Fruit fly (Drosophila melanogaster) whole organism, pupa: ENCODE data around the gene CG32988.

Source experiments
- CG10348 ChIP-seq: fragments of 200-800 bp; sonication (Bioruptor generic); IDR thresholded peaks from 2 replicates; pipeline ENCODE4 v1.3.6; 2022; ENCODE audit warnings: missing biosample characterization, missing genetic modification characterization
- CG12605 ChIP-seq: fragments of 200-800 bp; sonication (Bioruptor generic); IDR thresholded peaks from 2 replicates; pipeline ENCODE4 v1.3.6; 2022; ENCODE audit warnings: missing biosample characterization, missing genetic modification characterization
- CG13204 ChIP-seq: fragments of 200-800 bp; sonication (Bioruptor generic); optimal IDR thresholded peaks from 2 replicates; lab custom pipeline; 2018; ENCODE audit warnings: missing biosample characterization, mild to moderate bottlenecking, missing genetic modification characterization, moderate library complexity
- CG14655 ChIP-seq: fragments of 200-800 bp; sonication (Bioruptor generic); optimal IDR thresholded peaks from 3 replicates; lab custom pipeline; 2017; ENCODE audit warnings: mild to moderate bottlenecking, missing biosample characterization, missing genetic modification reagents, missing genetic modification characterization
- CG15710 ChIP-seq: fragments of 200-800 bp; sonication (Bioruptor generic); optimal IDR thresholded peaks from 2 replicates; lab custom pipeline; 2018; ENCODE audit warnings: missing biosample characterization, mild to moderate bottlenecking, missing genetic modification characterization, moderate library complexity
- CG17806 ChIP-seq: fragments of 200-800 bp; sonication (Bioruptor generic); optimal IDR thresholded peaks from 2 replicates; lab custom pipeline; 2018; ENCODE audit warnings: missing biosample characterization, mild to moderate bottlenecking, missing genetic modification characterization, moderate library complexity
- CG32121 ChIP-seq: fragments of 200-800 bp; sonication (Bioruptor generic); IDR thresholded peaks from 2 replicates; pipeline ENCODE4 v1.3.6; 2022; ENCODE audit warnings: missing biosample characterization, missing genetic modification characterization
- CG34367 ChIP-seq: fragments of 200-800 bp; sonication (Bioruptor generic); optimal IDR thresholded peaks from 2 replicates; lab custom pipeline; 2018; ENCODE audit warnings: missing biosample characterization, mild to moderate bottlenecking, missing genetic modification characterization
- CG4496 ChIP-seq: fragments of 200-800 bp; sonication (Bioruptor generic); IDR thresholded peaks from 3 replicates; pipeline ENCODE4 v1.3.6; 2022; ENCODE audit warnings: missing biosample characterization, missing genetic modification characterization
- CG8159 ChIP-seq: fragments of 200-800 bp; sonication (Bioruptor generic); optimal IDR thresholded peaks from 3 replicates; lab custom pipeline; 2018; ENCODE audit warnings: missing biosample characterization, mild to moderate bottlenecking, missing genetic modification characterization, moderate library complexity
- CG8301 ChIP-seq: fragments of 200-800 bp; sonication (Bioruptor generic); optimal IDR thresholded peaks from 2 replicates; lab custom pipeline; 2018; ENCODE audit warnings: missing biosample characterization, mild to moderate bottlenecking, missing genetic modification characterization
- CG9948 ChIP-seq: fragments of 200-800 bp; sonication (Bioruptor generic); optimal IDR thresholded peaks from 2 replicates; lab custom pipeline; 2018; ENCODE audit warnings: missing biosample characterization, mild to moderate bottlenecking, missing genetic modification characterization, moderate library complexity
- D1 ChIP-seq: fragments of 200-800 bp; sonication (Bioruptor generic); optimal IDR thresholded peaks from 2 replicates; lab custom pipeline; 2018; ENCODE audit warnings: missing biosample characterization, mild to moderate bottlenecking, missing genetic modification characterization, moderate library complexity
- EcR ChIP-seq: fragments of 200-800 bp; sonication (Bioruptor generic); optimal IDR thresholded peaks from 3 replicates; lab custom pipeline; 2019; ENCODE audit warnings: missing biosample characterization, missing genetic modification characterization, mild to moderate bottlenecking, moderate library complexity, missing genetic modification reagents
- Ets98B ChIP-seq: fragments of 200-800 bp; sonication (Bioruptor generic); IDR thresholded peaks from 2 replicates; pipeline ENCODE4 v1.3.6; 2022; ENCODE audit warnings: missing biosample characterization, missing genetic modification characterization
- Pif1A ChIP-seq: fragments of 200-800 bp; sonication (Bioruptor generic); optimal IDR thresholded peaks from 3 replicates; lab custom pipeline; 2016; ENCODE audit warnings: missing biosample characterization, missing genetic modification characterization
- Pif1B ChIP-seq: fragments of 200-800 bp; sonication (Bioruptor generic); optimal IDR thresholded peaks from 3 replicates; lab custom pipeline; 2016; ENCODE audit warnings: missing biosample characterization, missing genetic modification characterization
- Snoo ChIP-seq: fragments of 200-800 bp; sonication (Bioruptor generic); optimal IDR thresholded peaks from 3 replicates; lab custom pipeline; 2017; ENCODE audit warnings: missing biosample characterization, mild to moderate bottlenecking, missing genetic modification characterization, inconsistent platforms
- fd96Ca ChIP-seq: fragments of 200-800 bp; sonication (Bioruptor generic); IDR thresholded peaks from 3 replicates; pipeline ENCODE4 v1.3.6; 2022; ENCODE audit warnings: missing biosample characterization, missing genetic modification characterization
- gl ChIP-seq: fragments of 200-800 bp; sonication (Bioruptor generic); optimal IDR thresholded peaks from 2 replicates; lab custom pipeline; 2018; ENCODE audit warnings: missing biosample characterization, mild to moderate bottlenecking, missing genetic modification characterization
- rn ChIP-seq: fragments of 200-800 bp; sonication (Bioruptor generic); IDR thresholded peaks from 2 replicates; pipeline ENCODE4 v1.3.6; 2022; ENCODE audit warnings: missing biosample characterization, missing genetic modification characterization

CG32988 gene

dm6 chr2L:8843593-8843992 is 21.1 kb upstream of the CG32988 start:
- TF ChIP-seq EcR (GFP tag; lab: Kevin White, UChicago) (no peak), fd96Ca (GFP tag; lab: Robert Waterston, UW) (no peak), CG10348 (GFP tag; lab: Robert Waterston, UW) (no peak), Ets98B (GFP tag; lab: Robert Waterston, UW) (no peak), Snoo (tag; lab: Kevin White, UChicago) (no peak)

dm6 chr2L:8844693-8845092 is 20.0 kb upstream of the CG32988 start:
- TF ChIP-seq CG14655 (GFP tag; lab: Kevin White, UChicago) (no peak), CG10348 (GFP tag; lab: Robert Waterston, UW) (no peak), Snoo (tag; lab: Kevin White, UChicago) (no peak), CG17806 (no peak), D1 (tag; lab: Kevin White, UChicago) (no peak), CG13204 (GFP tag; lab: Kevin White, UChicago) (no peak), CG8159 (tag; lab: Kevin White, UChicago) (no peak), Pif1A (GFP tag; lab: Kevin White, UChicago) (no peak), CG8301 (tag; lab: Kevin White, UChicago) (no peak), CG32121 (GFP tag; lab: Robert Waterston, UW) (no peak), CG12605 (GFP tag; lab: Robert Waterston, UW) (no peak), rn (no peak), CG9948 (tag; lab: Kevin White, UChicago) (no peak), EcR (GFP tag; lab: Kevin White, UChicago) (no peak), CG34367 (no peak), CG4496 (GFP tag; lab: Robert Waterston, UW) (no peak), fd96Ca (GFP tag; lab: Robert Waterston, UW) (no peak), Ets98B (GFP tag; lab: Robert Waterston, UW) (no peak)

dm6 chr2L:8845931-8846330 is 18.7 kb upstream of the CG32988 start:
- TF ChIP-seq D1 (tag; lab: Kevin White, UChicago) (no peak), CG8159 (tag; lab: Kevin White, UChicago) (no peak), Pif1A (GFP tag; lab: Kevin White, UChicago) (no peak), CG17806 (no peak), CG32121 (GFP tag; lab: Robert Waterston, UW) (no peak), Snoo (tag; lab: Kevin White, UChicago) (no peak), CG10348 (GFP tag; lab: Robert Waterston, UW) (no peak), gl (tag; lab: Kevin White, UChicago) (no peak), rn (no peak), EcR (GFP tag; lab: Kevin White, UChicago) (no peak), CG14655 (GFP tag; lab: Kevin White, UChicago) (no peak), CG8301 (tag; lab: Kevin White, UChicago) (no peak), CG34367 (no peak), Ets98B (GFP tag; lab: Robert Waterston, UW) (no peak), fd96Ca (GFP tag; lab: Robert Waterston, UW) (no peak), CG12605 (GFP tag; lab: Robert Waterston, UW) (no peak), Pif1B (no peak), CG9948 (tag; lab: Kevin White, UChicago) (no peak)

- TF ChIP-seq CG17806 = no peak
- no peak for TF ChIP-seq CG12605 (GFP tag; lab: Robert Waterston, UW)
- no peak for TF ChIP-seq fd96Ca (GFP tag; lab: Robert Waterston, UW)
- no peak for TF ChIP-seq CG14655 (GFP tag; lab: Kevin White, UChicago)
- TF ChIP-seq CG32121 (GFP tag; lab: Robert Waterston, UW) = no peak
- no peak for TF ChIP-seq CG15710 (tag; lab: Kevin White, UChicago)
- TF ChIP-seq CG34367 = no peak
- no peak for TF ChIP-seq CG8301 (tag; lab: Kevin White, UChicago)
- TF ChIP-seq D1 (tag; lab: Kevin White, UChicago) = no peak
- TF ChIP-seq CG10348 (GFP tag; lab: Robert Waterston, UW) = no peak
- no peak for TF ChIP-seq Pif1B
- TF ChIP-seq EcR (GFP tag; lab: Kevin White, UChicago) = peak; percentile 81
- TF ChIP-seq rn = no peak
- no peak for TF ChIP-seq CG9948 (tag; lab: Kevin White, UChicago)
- peak; percentile 90 for TF ChIP-seq Snoo (tag; lab: Kevin White, UChicago)
- TF ChIP-seq CG8159 (tag; lab: Kevin White, UChicago) = no peak
- TF ChIP-seq Pif1A (GFP tag; lab: Kevin White, UChicago) = no peak
- TF ChIP-seq CG4496 (GFP tag; lab: Robert Waterston, UW) = no peak
Observed at dm6 chr2L:8846726-8847554, 17.7 kb upstream of the CG32988 start.

- TF ChIP-seq Snoo (tag; lab: Kevin White, UChicago) (no peak), CG8301 (tag; lab: Kevin White, UChicago) (no peak), CG8159 (tag; lab: Kevin White, UChicago) (no peak), Ets98B (GFP tag; lab: Robert Waterston, UW) (no peak), EcR (GFP tag; lab: Kevin White, UChicago) (no peak), CG14655 (GFP tag; lab: Kevin White, UChicago) (no peak), rn (no peak), gl (tag; lab: Kevin White, UChicago) (no peak), fd96Ca (GFP tag; lab: Robert Waterston, UW) (no peak), CG13204 (GFP tag; lab: Kevin White, UChicago) (no peak), CG9948 (tag; lab: Kevin White, UChicago) (no peak), CG4496 (GFP tag; lab: Robert Waterston, UW) (no peak), CG32121 (GFP tag; lab: Robert Waterston, UW) (no peak), CG12605 (GFP tag; lab: Robert Waterston, UW) (no peak), CG10348 (GFP tag; lab: Robert Waterston, UW) (no peak)
Observed at dm6 chr2L:8849170-8849569, 15.5 kb upstream of the CG32988 start.
